Fruit fly (Drosophila melanogaster): ENCODE results near the gene CG13046.

dm6 chr3L:16321172-16321571, 33.0 kb upstream of the CG13046 start, which contains the start of gene CG42718:
- TF ChIP-seq CG8159 (tag; optimal IDR thresholded peaks at IDR 0.05) = no peak
- TF ChIP-seq EcR (GFP tag; optimal IDR thresholded peaks at IDR 0.05) = no peak
- no peak for TF ChIP-seq CG14655 (GFP tag; optimal IDR thresholded peaks at IDR 0.05)
- TF ChIP-seq fd96Ca (GFP tag; IDR thresholded peaks at IDR 0.05) = no peak
- no peak for TF ChIP-seq CG13204 (GFP tag; optimal IDR thresholded peaks at IDR 0.05)
- no peak for TF ChIP-seq rn (GFP tag; IDR thresholded peaks at IDR 0.05)
- no peak for TF ChIP-seq CG15710 (tag; optimal IDR thresholded peaks at IDR 0.05)
- TF ChIP-seq CG9948 (tag; optimal IDR thresholded peaks at IDR 0.05) = no peak
- TF ChIP-seq D1 (tag; optimal IDR thresholded peaks at IDR 0.05) = no peak
- no peak for TF ChIP-seq CG4496 (GFP tag; IDR thresholded peaks at IDR 0.05)
